Fruit fly (Drosophila melanogaster) whole organism, wandering third instar larva: ENCODE data around the gene CG5611.

ENCODE experiments used
- CrebA ChIP-seq: fragments of 200-800 bp; sonication (Bioruptor generic); optimal IDR thresholded peaks from 2 replicates; lab custom pipeline; 2016; ENCODE audit warnings: missing biosample characterization, mild to moderate bottlenecking, missing genetic modification characterization, borderline replicate concordance
- Dfd ChIP-seq: fragments of >200 bp; optimal IDR thresholded peaks from 2 replicates; lab custom pipeline; 2017; ENCODE audit warnings: missing biosample characterization, missing genetic modification characterization
- Sp1 ChIP-seq: fragments of 200-800 bp; sonication (Bioruptor generic); optimal IDR thresholded peaks from 3 replicates; lab custom pipeline; 2019; ENCODE audit warnings: missing biosample characterization, mild to moderate bottlenecking, missing genetic modification characterization, moderate library complexity
- Vsx2 ChIP-seq: fragments of 200-300, 225-300 bp; sonication (Bioruptor generic); optimal IDR thresholded peaks from 2 replicates; lab custom pipeline; 2018; ENCODE audit warnings: missing biosample characterization, missing genetic modification characterization; ENCODE audit not compliant: partially characterized antibody
- lola ChIP-seq: fragments of >200 bp; optimal IDR thresholded peaks from 2 replicates; lab custom pipeline; 2017; ENCODE audit warnings: missing biosample characterization, missing genetic modification characterization
- pan ChIP-seq: fragments of >200 bp; optimal IDR thresholded peaks from 2 replicates; lab custom pipeline; 2017
- tai ChIP-seq: sonication (Bioruptor generic); optimal IDR thresholded peaks from 2 replicates; lab custom pipeline; 2016; ENCODE audit warnings: missing biosample characterization, missing genetic modification characterization
- woc ChIP-seq: sonication (Bioruptor generic); optimal IDR thresholded peaks from 2 replicates; lab custom pipeline; 2016; ENCODE audit warnings: missing biosample characterization, mild to moderate bottlenecking, missing genetic modification characterization

- no peak for TF ChIP-seq CrebA (GFP tag; lab: Kevin White, UChicago)
- no peak for TF ChIP-seq woc (GFP tag; lab: Kevin White, UChicago)
- TF ChIP-seq Dfd (GFP tag; lab: Kevin White, UChicago): no peak
- no peak for TF ChIP-seq tai
- TF ChIP-seq Vsx2 (GFP tag; lab: Kevin White, UChicago): no peak
- TF ChIP-seq lola (GFP tag; lab: Kevin White, UChicago): no peak
- no peak for TF ChIP-seq pan (lab: Kevin White, UChicago)
- TF ChIP-seq Sp1 (GFP tag; lab: Kevin White, UChicago): no peak
These were observed 860 bp upstream of the CG5611 start for dm6 chr3R:27636720-27637119.
